Fruit fly (Drosophila melanogaster) whole organism, embryonic: ENCODE measurements around the gene CG34269.
A peak's percentile ranks its signal among the peaks of the same experiment; 100 is the strongest.

Source experiments
- BtbVII ChIP-seq: fragments of 200-800 bp; sonication (Bioruptor generic); optimal IDR thresholded peaks from 3 replicates; lab custom pipeline; 2017; ENCODE audit warnings: missing biosample characterization, mild to moderate bottlenecking, missing genetic modification characterization
- CG10274 ChIP-seq: fragments of 200-800 bp; sonication (Bioruptor generic); optimal IDR thresholded peaks from 3 replicates; lab custom pipeline; 2017; ENCODE audit warnings: missing biosample characterization, mild to moderate bottlenecking, missing genetic modification characterization
- CG10565 ChIP-seq: fragments of 200-800 bp; sonication (Bioruptor generic); optimal IDR thresholded peaks from 3 replicates; lab custom pipeline; 2016; ENCODE audit warnings: missing biosample characterization, mild to moderate bottlenecking, missing genetic modification characterization
- CG11093 ChIP-seq: fragments of 200-800 bp; sonication (Bioruptor generic); IDR thresholded peaks from 3 replicates; pipeline ENCODE4 v1.3.6; 2022; ENCODE audit warnings: missing biosample characterization, missing genetic modification characterization
- CG13424 ChIP-seq: fragments of 200-800 bp; sonication (Bioruptor generic); optimal IDR thresholded peaks from 2 replicates; lab custom pipeline; 2019; ENCODE audit warnings: missing biosample characterization, mild to moderate bottlenecking, missing genetic modification characterization, moderate library complexity
- CG13894 ChIP-seq: fragments of 200-800 bp; sonication (Bioruptor generic); optimal IDR thresholded peaks from 3 replicates; lab custom pipeline; 2018; ENCODE audit warnings: missing biosample characterization, mild to moderate bottlenecking, missing genetic modification characterization, moderate library complexity
- CG14050 ChIP-seq: fragments of 200-800 bp; sonication (Bioruptor generic); IDR thresholded peaks from 3 replicates; pipeline ENCODE4 v1.3.6; 2022; ENCODE audit warnings: missing biosample characterization, missing genetic modification characterization
- CG14710 ChIP-seq: fragments of 200-800 bp; sonication (Bioruptor generic); optimal IDR thresholded peaks from 3 replicates; lab custom pipeline; 2019; ENCODE audit warnings: missing biosample characterization, mild to moderate bottlenecking, missing genetic modification characterization, moderate library complexity
- CG14860 ChIP-seq: fragments of 200-800 bp; sonication (Bioruptor generic); IDR thresholded peaks from 3 replicates; pipeline ENCODE4 v1.3.6; 2022; ENCODE audit warnings: missing biosample characterization, missing genetic modification characterization; ENCODE audit not compliant: partially characterized antibody
- CG17385 ChIP-seq: fragments of 200-800 bp; sonication (Bioruptor generic); optimal IDR thresholded peaks from 3 replicates; lab custom pipeline; 2018; ENCODE audit warnings: missing biosample characterization, mild to moderate bottlenecking, missing genetic modification characterization
- CG2129 ChIP-seq: fragments of 200-800 bp; sonication (Bioruptor generic); IDR thresholded peaks from 2 replicates; pipeline ENCODE4 v1.3.6; 2022; ENCODE audit warnings: missing biosample characterization, missing genetic modification characterization; ENCODE audit not compliant: partially characterized antibody
- CG32532 ChIP-seq: fragments of 200-800 bp; sonication (Bioruptor generic); IDR thresholded peaks from 2 replicates; pipeline ENCODE4 v1.3.6; 2022; ENCODE audit warnings: missing biosample characterization, missing genetic modification characterization
- CG32772 ChIP-seq: fragments of 200-800 bp; sonication (Bioruptor generic); IDR thresholded peaks from 2 replicates; pipeline ENCODE4 v1.3.6; 2022; ENCODE audit warnings: missing biosample characterization, missing genetic modification characterization
- CG3847 ChIP-seq: fragments of 200-800 bp; sonication (Bioruptor generic); IDR thresholded peaks from 2 replicates; pipeline ENCODE4 v1.3.6; 2022; ENCODE audit warnings: missing biosample characterization, missing genetic modification characterization
- CG43689 ChIP-seq: fragments of 200-800 bp; sonication (Bioruptor generic); IDR thresholded peaks from 2 replicates; pipeline ENCODE4 v1.3.6; 2022; ENCODE audit warnings: missing biosample characterization, missing genetic modification characterization
- CG6683 ChIP-seq: fragments of 200-800 bp; sonication (Bioruptor generic); optimal IDR thresholded peaks from 2 replicates; lab custom pipeline; 2017; ENCODE audit warnings: missing biosample characterization, mild to moderate bottlenecking, missing genetic modification characterization, missing genetic modification reagents
- CG6765 ChIP-seq: fragments of 200-800 bp; sonication (Bioruptor generic); optimal IDR thresholded peaks from 3 replicates; lab custom pipeline; 2017; ENCODE audit warnings: missing biosample characterization, mild to moderate bottlenecking, missing genetic modification characterization
- CG7928 ChIP-seq: fragments of 200-800 bp; sonication (Bioruptor generic); optimal IDR thresholded peaks from 2 replicates; lab custom pipeline; 2017; ENCODE audit warnings: missing biosample characterization, mild to moderate bottlenecking, missing genetic modification characterization
- CG7963 ChIP-seq: fragments of 200-800 bp; sonication (Bioruptor generic); IDR thresholded peaks from 3 replicates; pipeline ENCODE4 v1.3.6; 2022; ENCODE audit warnings: missing biosample characterization, missing genetic modification characterization; ENCODE audit not compliant: partially characterized antibody
- Chrac-16 ChIP-seq: fragments of 200-800 bp; sonication (Bioruptor generic); optimal IDR thresholded peaks from 3 replicates; lab custom pipeline; 2016; ENCODE audit warnings: missing biosample characterization, missing genetic modification characterization
- Eip74EF ChIP-seq, 2 experiments: fragments of 200-800 bp in 1 of 2; fragments of >200 bp in 1 of 2; sonication (Bioruptor generic) in 1 of 2; optimal IDR thresholded peaks; 2 replicates each; lab custom pipeline; 2017 to 2019; ENCODE audit warnings: missing biosample characterization in 2 of 2, missing genetic modification characterization in 2 of 2, mild to moderate bottlenecking in 1 of 2, moderate library complexity in 1 of 2
- Elba2 ChIP-seq: fragments of 200-800 bp; sonication (Bioruptor generic); optimal IDR thresholded peaks from 3 replicates; lab custom pipeline; 2016; ENCODE audit warnings: missing biosample characterization, missing genetic modification characterization
- Gsc ChIP-seq: fragments of 200-800 bp; sonication (Bioruptor generic); IDR thresholded peaks from 2 replicates; pipeline ENCODE4 v1.3.6; 2022; ENCODE audit warnings: missing biosample characterization, missing genetic modification characterization
- Hr39 ChIP-seq: fragments of >200 bp; optimal IDR thresholded peaks from 2 replicates; lab custom pipeline; 2017
- Kr ChIP-seq: fragments of 200-800 bp; sonication (Bioruptor generic); optimal IDR thresholded peaks from 2 replicates; lab custom pipeline; 2017; ENCODE audit warnings: missing biosample characterization, mild to moderate bottlenecking, missing genetic modification characterization
- MESR4 ChIP-seq: fragments of 200-800 bp; sonication (Bioruptor generic); optimal IDR thresholded peaks from 2 replicates; lab custom pipeline; 2018; ENCODE audit warnings: missing biosample characterization, mild to moderate bottlenecking, missing genetic modification characterization, moderate library complexity
- Scr ChIP-seq: fragments of 200-800 bp; sonication (Bioruptor generic); IDR thresholded peaks from 2 replicates; pipeline ENCODE4 v1.3.6; 2022; ENCODE audit warnings: missing biosample characterization, missing genetic modification characterization; ENCODE audit not compliant: partially characterized antibody
- Sin3A ChIP-seq: fragments of >200 bp; optimal IDR thresholded peaks from 2 replicates; lab custom pipeline; 2018
- Stat92E ChIP-seq, 3 experiments: fragments of >200 bp in 2 of 3; fragments of 200-800 bp in 1 of 3; sonication (Bioruptor generic) in 1 of 3; optimal IDR thresholded peaks; 2 replicates each; lab custom pipeline; 2017 to 2019; ENCODE audit warnings: missing biosample characterization in 3 of 3, missing genetic modification characterization in 3 of 3, mild to moderate bottlenecking in 1 of 3, moderate library complexity in 1 of 3
- Taf1 ChIP-seq: fragments of 200-800 bp; sonication (Bioruptor generic); IDR thresholded peaks from 2 replicates; pipeline ENCODE4 v1.3.6; 2022; ENCODE audit warnings: missing biosample characterization, missing genetic modification characterization
- Xbp1 ChIP-seq: fragments of 200-800 bp; sonication (Bioruptor generic); optimal IDR thresholded peaks from 3 replicates; lab custom pipeline; 2016; ENCODE audit warnings: missing biosample characterization, mild to moderate bottlenecking, missing genetic modification characterization
- Xrp1 ChIP-seq: fragments of 200-800 bp; sonication (Bioruptor generic); IDR thresholded peaks from 2 replicates; pipeline ENCODE4 v1.3.6; 2022; ENCODE audit warnings: missing biosample characterization, missing genetic modification characterization
- al ChIP-seq: fragments of 200-800 bp; sonication (Bioruptor generic); IDR thresholded peaks from 2 replicates; pipeline ENCODE4 v1.3.6; 2022; ENCODE audit warnings: missing biosample characterization, missing genetic modification characterization
- bowl ChIP-seq: fragments of 200-800 bp; sonication (Bioruptor generic); IDR thresholded peaks from 2 replicates; pipeline ENCODE4 v1.3.6; 2022; ENCODE audit warnings: missing biosample characterization, missing genetic modification characterization
- cg ChIP-seq: fragments of 200-800 bp; sonication (Bioruptor generic); optimal IDR thresholded peaks from 3 replicates; lab custom pipeline; 2019; ENCODE audit warnings: missing biosample characterization, mild to moderate bottlenecking, missing genetic modification characterization, moderate library complexity
- crol ChIP-seq: fragments of 200-800 bp; sonication (Bioruptor generic); IDR thresholded peaks from 2 replicates; pipeline ENCODE4 v1.3.6; 2022; ENCODE audit warnings: missing biosample characterization, missing genetic modification characterization
- dimm ChIP-seq: fragments of 200-800 bp; sonication (Bioruptor generic); IDR thresholded peaks from 2 replicates; pipeline ENCODE4 v1.3.6; 2022; ENCODE audit warnings: missing biosample characterization, missing genetic modification characterization
- gce ChIP-seq: fragments of 200-800 bp; sonication (Bioruptor generic); IDR thresholded peaks from 3 replicates; pipeline ENCODE4 v1.3.6; 2022; ENCODE audit warnings: missing biosample characterization, missing genetic modification characterization
- hbn ChIP-seq: fragments of 200-800 bp; sonication (Bioruptor generic); IDR thresholded peaks from 2 replicates; pipeline ENCODE4 v1.3.6; 2022; ENCODE audit warnings: missing biosample characterization, missing genetic modification characterization; ENCODE audit not compliant: partially characterized antibody
- jing ChIP-seq: fragments of 200-800 bp; sonication (Bioruptor generic); optimal IDR thresholded peaks from 2 replicates; lab custom pipeline; 2018; ENCODE audit warnings: missing biosample characterization, mild to moderate bottlenecking, missing genetic modification characterization
- lola ChIP-seq, 3 experiments: fragments of >200 bp in 2 of 3; fragments of 200-800 bp in 1 of 3; sonication (Bioruptor generic) in 1 of 3; optimal IDR thresholded peaks; 2 replicates each; lab custom pipeline; 2017 to 2019; ENCODE audit warnings: missing biosample characterization in 3 of 3, missing genetic modification characterization in 3 of 3, mild to moderate bottlenecking in 1 of 3, moderate library complexity in 1 of 3
- nom ChIP-seq: fragments of 200-800 bp; sonication (Bioruptor generic); optimal IDR thresholded peaks from 2 replicates; lab custom pipeline; 2017; ENCODE audit warnings: missing biosample characterization, missing genetic modification characterization, mild to moderate bottlenecking, moderate library complexity, missing genetic modification reagents
- row ChIP-seq: fragments of 200-800 bp; sonication (Bioruptor generic); IDR thresholded peaks from 3 replicates; pipeline ENCODE4 v1.3.6; 2022; ENCODE audit warnings: missing biosample characterization, missing genetic modification characterization
- sd ChIP-seq: fragments of 200-800 bp; sonication (Bioruptor generic); optimal IDR thresholded peaks from 3 replicates; lab custom pipeline; 2018; ENCODE audit warnings: missing biosample characterization, mild to moderate bottlenecking, missing genetic modification characterization, moderate library complexity
- sim ChIP-seq: fragments of 200-800 bp; sonication (Bioruptor generic); IDR thresholded peaks from 2 replicates; pipeline ENCODE4 v1.3.6; 2022; ENCODE audit warnings: missing biosample characterization, missing genetic modification characterization
- sqz ChIP-seq: fragments of 200-800 bp; sonication (Bioruptor generic); optimal IDR thresholded peaks from 3 replicates; lab custom pipeline; 2018; ENCODE audit warnings: missing biosample characterization, mild to moderate bottlenecking, missing genetic modification characterization
- tgo ChIP-seq: fragments of 200-800 bp; sonication (Bioruptor generic); IDR thresholded peaks from 3 replicates; pipeline ENCODE4 v1.3.6; 2022; ENCODE audit warnings: missing biosample characterization, missing genetic modification characterization

CG34269 gene

DNA sequence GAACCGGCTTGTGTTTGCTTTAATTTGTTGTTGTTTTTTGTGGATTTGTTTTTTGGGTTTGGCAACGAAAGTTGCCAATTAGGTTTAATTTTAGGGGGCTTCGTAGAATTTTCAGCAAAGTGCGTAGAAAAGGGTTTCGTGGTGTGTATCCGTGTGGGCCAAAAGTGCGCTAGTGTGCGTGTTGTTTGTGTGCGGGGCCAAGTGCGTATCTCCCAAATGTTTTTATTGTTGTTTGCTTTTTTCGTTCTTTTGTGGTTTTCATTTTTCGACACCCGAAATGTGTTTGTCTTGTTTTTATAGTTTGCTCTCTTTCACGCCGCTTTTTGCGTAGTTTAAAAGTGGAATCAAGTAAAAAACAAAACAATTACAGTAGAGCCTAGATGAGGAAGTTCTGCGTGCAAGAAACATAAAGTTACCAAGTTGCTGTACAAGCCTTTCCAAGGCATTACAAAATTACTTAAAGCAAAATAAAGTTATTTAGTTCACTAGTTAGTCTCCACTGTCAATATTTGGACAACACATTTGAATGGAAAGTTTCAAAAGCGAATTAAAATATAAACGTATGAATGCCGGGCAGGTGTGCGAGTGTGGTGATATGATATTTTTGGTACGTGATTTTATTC is 18.8 kb downstream of the CG34269 start (continued):
- TF ChIP-seq hbn (GFP tag; lab: Robert Waterston, UW), result no peak
- TF ChIP-seq Stat92E (GFP tag; optimal IDR thresholded peaks at IDR 0.05; lab: Kevin White, UChicago), result no peak
- TF ChIP-seq CG10274 (GFP tag; lab: Kevin White, UChicago), result peak; percentile 70
- peak; percentile 97 for TF ChIP-seq CG32532 (GFP tag; lab: Robert Waterston, UW)
- TF ChIP-seq CG6765 (GFP tag; lab: Kevin White, UChicago), result peak; percentile 63
- TF ChIP-seq cg, result peak; percentile 60
- no peak for TF ChIP-seq lola (GFP tag; optimal IDR thresholded peaks at IDR 0.05; lab: Kevin White, UChicago)
- peak; percentile 91 for TF ChIP-seq Taf1
- TF ChIP-seq CG10565, result no peak
- peak; percentile 66; the same call in 2 of the 3 replicates for TF ChIP-seq CG11093 (GFP tag; lab: Robert Waterston, UW)
- no peak for TF ChIP-seq gce (GFP tag; lab: Robert Waterston, UW)
- TF ChIP-seq bowl, result no peak
- peak; percentile 87 for TF ChIP-seq BtbVII (GFP tag; lab: Kevin White, UChicago)
- TF ChIP-seq sd (tag; lab: Kevin White, UChicago), result peak; percentile 76
- no peak for TF ChIP-seq crol
- peak; percentile 77 for TF ChIP-seq Chrac-16 (GFP tag; lab: Kevin White, UChicago)
- TF ChIP-seq Elba2 (GFP tag; lab: Kevin White, UChicago), result no peak
- TF ChIP-seq sim (GFP tag; lab: Robert Waterston, UW), result no peak
- peak; percentile 64; the same call in 1 of the 2 replicates for TF ChIP-seq CG43689 (GFP tag; lab: Robert Waterston, UW)
- peak; percentile 79 for TF ChIP-seq tgo (GFP tag; lab: Robert Waterston, UW)
- TF ChIP-seq, all 482 proteins: peak for 311

DNA sequence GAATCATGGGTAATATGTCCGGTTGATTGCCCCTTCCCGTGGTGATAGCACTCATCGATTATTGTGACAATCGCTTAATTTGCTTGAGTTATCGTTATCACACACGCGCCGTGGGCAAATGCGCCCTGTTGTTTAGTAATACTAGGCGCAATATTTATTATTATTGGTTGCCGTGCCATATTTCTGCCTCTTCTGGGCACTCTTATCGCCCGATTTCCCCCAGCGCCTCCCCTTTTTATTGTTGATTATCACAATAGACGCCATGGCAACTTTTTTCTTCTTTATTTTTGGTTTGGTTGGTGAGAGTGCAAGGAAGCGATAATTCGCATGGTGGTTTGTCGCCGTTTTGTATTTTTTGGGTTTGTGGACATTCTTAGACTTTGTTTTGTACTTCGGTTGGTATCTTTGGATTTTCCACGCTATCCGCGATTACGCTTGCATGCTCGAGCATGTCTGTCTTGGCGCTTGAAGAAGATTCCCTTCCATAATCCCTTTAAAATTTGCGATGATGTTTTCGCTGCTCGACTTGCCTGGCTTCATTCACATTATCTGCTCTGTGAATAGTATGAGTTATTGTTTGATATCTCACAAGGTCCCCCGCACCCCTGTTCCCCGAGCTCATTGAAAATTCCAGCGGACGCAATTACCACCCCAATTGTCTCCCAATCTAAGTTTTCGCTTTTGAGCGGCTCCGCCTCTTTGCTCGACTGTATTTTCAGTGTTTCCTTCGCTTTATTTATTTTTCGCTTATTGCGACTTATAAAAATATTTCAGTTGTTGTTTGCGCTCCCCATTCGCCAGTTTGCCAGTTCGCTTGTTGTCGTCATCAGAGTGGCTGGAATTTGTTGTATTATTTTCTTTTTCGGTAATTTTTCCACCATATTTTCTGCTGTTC is 20.4 kb downstream of the CG34269 start:
- TF ChIP-seq CG32772 (GFP tag; lab: Robert Waterston, UW) (no peak), Sin3A (lab: Kevin White, UChicago) (no peak), CG7963 (GFP tag; lab: Robert Waterston, UW) (no peak), CG13424 (no peak), Kr (no peak), CG14860 (GFP tag; lab: Robert Waterston, UW) (no peak), al (GFP tag; lab: Robert Waterston, UW) (no peak), dimm (GFP tag; lab: Robert Waterston, UW) (no peak), Gsc (GFP tag; lab: Robert Waterston, UW) (no peak), gce (GFP tag; lab: Robert Waterston, UW) (no peak), row (GFP tag; lab: Robert Waterston, UW) (no peak), CG17385 (GFP tag; lab: Kevin White, UChicago) (peak; percentile 55), CG6683 (GFP tag; lab: Kevin White, UChicago) (no peak), CG3847 (GFP tag; lab: Robert Waterston, UW) (0 out of 2 replicates have a peak, but pooled peaks have one; percentile 20), Hr39 (lab: Kevin White, UChicago) (no peak), sqz (no peak), CG7928 (GFP tag; lab: Kevin White, UChicago) (no peak), nom (peak; percentile 23), Eip74EF (GFP tag; optimal IDR thresholded peaks at IDR 0.05; lab: Kevin White, UChicago) (no peak), MESR4 (GFP tag; lab: Kevin White, UChicago) (no peak), Scr (GFP tag; lab: Robert Waterston, UW) (0 out of 2 replicates have a peak, but pooled peaks have one; percentile 21), CG14710 (tag; lab: Kevin White, UChicago) (no peak), CG2129 (GFP tag; lab: Robert Waterston, UW) (no peak), jing (GFP tag; lab: Kevin White, UChicago) (no peak), CG14050 (GFP tag; lab: Robert Waterston, UW) (no peak), CG13894 (tag; lab: Kevin White, UChicago) (peak; percentile 69), Xrp1 (GFP tag; lab: Robert Waterston, UW) (no peak), Xbp1 (GFP tag; lab: Kevin White, UChicago) (no peak)
